Worm (Caenorhabditis elegans) whole organism, early embryonic: ENCODE data around the gene Y69A2AR.19.

Source experiments
- B0310.2 ChIP-seq: sonication (generic microtip); optimal IDR thresholded peaks from 2 replicates; lab custom pipeline; 2016; ENCODE audit warnings: mild to moderate bottlenecking, missing genetic modification characterization, missing compliant biosample characterization
- F13C5.2 ChIP-seq: sonication (generic microtip); optimal IDR thresholded peaks from 2 replicates; lab custom pipeline; 2017; ENCODE audit warnings: mild to moderate bottlenecking, missing genetic modification characterization, inconsistent platforms, missing compliant biosample characterization
- flt-1 ChIP-seq: fragments of 200-800 bp; sonication (Bioruptor generic); IDR thresholded peaks from 2 replicates; pipeline ENCODE4 v1.3.6; 2022; ENCODE audit warnings: missing genetic modification characterization, missing compliant biosample characterization
- tbx-11 ChIP-seq: fragments of 200-800 bp; sonication (Bioruptor generic); IDR thresholded peaks from 2 replicates; pipeline ENCODE4 v1.3.6; 2022; ENCODE audit warnings: missing genetic modification characterization, missing compliant biosample characterization

ce11 chrIV:2496084-2496483, 7.5 kb downstream of the Y69A2AR.19 start:
- no peak for TF ChIP-seq F13C5.2 (tag; lab: Kevin White, UChicago)
- TF ChIP-seq tbx-11 (GFP tag; lab: Robert Waterston, UW): no peak
- TF ChIP-seq B0310.2: no peak
- no peak for TF ChIP-seq flt-1
